Fruit fly (Drosophila melanogaster) whole organism, prepupa: ENCODE results near the gene CG3823.

Source experiments
- Blimp-1 ChIP-seq: fragments of 200-800 bp; sonication (Bioruptor generic); optimal IDR thresholded peaks from 3 replicates; lab custom pipeline; 2017; ENCODE audit warnings: missing biosample characterization, missing genetic modification characterization, mild to moderate bottlenecking, moderate library complexity, missing genetic modification reagents
- CG10631 ChIP-seq: fragments of 200-800 bp; sonication (Bioruptor generic); optimal IDR thresholded peaks from 2 replicates; lab custom pipeline; 2016; ENCODE audit warnings: missing biosample characterization, missing genetic modification characterization
- CG10669 ChIP-seq: fragments of 200-800 bp; sonication (Bioruptor generic); optimal IDR thresholded peaks from 3 replicates; lab custom pipeline; 2018; ENCODE audit warnings: missing biosample characterization, mild to moderate bottlenecking, missing genetic modification characterization, moderate library complexity
- CG11294 ChIP-seq: fragments of 200-800 bp; sonication (Bioruptor generic); IDR thresholded peaks from 2 replicates; pipeline ENCODE4 v1.3.6; 2022; ENCODE audit warnings: missing biosample characterization, missing genetic modification characterization
- CG11902 ChIP-seq: fragments of 200-800 bp; sonication (Bioruptor generic); optimal IDR thresholded peaks from 3 replicates; lab custom pipeline; 2016; ENCODE audit warnings: missing biosample characterization, missing genetic modification characterization
- CG15336 ChIP-seq: fragments of 200-800 bp; sonication (Bioruptor generic); IDR thresholded peaks from 2 replicates; pipeline ENCODE4 v1.3.6; 2022; ENCODE audit warnings: missing biosample characterization, missing genetic modification characterization
- CG1621 ChIP-seq: fragments of 200-800 bp; sonication (Bioruptor generic); optimal IDR thresholded peaks from 3 replicates; lab custom pipeline; 2018; ENCODE audit warnings: missing biosample characterization, mild to moderate bottlenecking, missing genetic modification characterization
- CG16779 ChIP-seq: fragments of 200-800 bp; sonication (Bioruptor generic); optimal IDR thresholded peaks from 3 replicates; lab custom pipeline; 2017; ENCODE audit warnings: missing biosample characterization, mild to moderate bottlenecking, missing genetic modification characterization
- CG3032 ChIP-seq: fragments of 200-800 bp; optimal IDR thresholded peaks from 2 replicates; lab custom pipeline; 2019; ENCODE audit warnings: missing biosample characterization, mild to moderate bottlenecking, missing genetic modification characterization, moderate library complexity
- CG32006 ChIP-seq: fragments of 200-800 bp; sonication (Bioruptor generic); optimal IDR thresholded peaks from 3 replicates; lab custom pipeline; 2017; ENCODE audit warnings: missing biosample characterization, mild to moderate bottlenecking, missing genetic modification characterization
- CG3919 ChIP-seq: fragments of 200-800 bp; sonication (Bioruptor generic); optimal IDR thresholded peaks from 3 replicates; lab custom pipeline; 2016; ENCODE audit warnings: missing biosample characterization, missing genetic modification characterization
- CG4318 ChIP-seq: fragments of 200-800 bp; sonication (Bioruptor generic); optimal IDR thresholded peaks from 3 replicates; lab custom pipeline; 2017; ENCODE audit warnings: missing biosample characterization, mild to moderate bottlenecking, missing genetic modification characterization
- CG6163 ChIP-seq: fragments of 200-800 bp; sonication (Bioruptor generic); IDR thresholded peaks from 3 replicates; pipeline ENCODE4 v1.3.6; 2022; ENCODE audit warnings: missing biosample characterization, missing genetic modification characterization
- CG6276 ChIP-seq: fragments of 200-800 bp; sonication (Bioruptor generic); optimal IDR thresholded peaks from 2 replicates; lab custom pipeline; 2017; ENCODE audit warnings: missing biosample characterization, mild to moderate bottlenecking, missing genetic modification characterization
- CG6792 ChIP-seq: fragments of 200-800 bp; sonication (Bioruptor generic); optimal IDR thresholded peaks from 3 replicates; lab custom pipeline; 2016; ENCODE audit warnings: missing biosample characterization, missing genetic modification characterization
- CG6808 ChIP-seq: fragments of 200-800 bp; sonication (Bioruptor generic); optimal IDR thresholded peaks from 3 replicates; lab custom pipeline; 2017; ENCODE audit warnings: missing biosample characterization, missing genetic modification characterization, mild to moderate bottlenecking, moderate library complexity, missing genetic modification reagents
- CG6854 ChIP-seq: fragments of 200-800 bp; sonication (Bioruptor generic); optimal IDR thresholded peaks from 2 replicates; lab custom pipeline; 2017; ENCODE audit warnings: missing biosample characterization, mild to moderate bottlenecking, missing genetic modification characterization
- CG7368 ChIP-seq: fragments of 200-800 bp; sonication (Bioruptor generic); optimal IDR thresholded peaks from 3 replicates; lab custom pipeline; 2016; ENCODE audit warnings: missing biosample characterization, missing genetic modification characterization
- CG8632 ChIP-seq: fragments of 200-800 bp; sonication (Bioruptor generic); optimal IDR thresholded peaks from 3 replicates; lab custom pipeline; 2016; ENCODE audit warnings: missing biosample characterization, missing genetic modification characterization
- CG9139 ChIP-seq: fragments of 200-800 bp; sonication (Bioruptor generic); optimal IDR thresholded peaks from 3 replicates; lab custom pipeline; 2017; ENCODE audit warnings: missing biosample characterization, mild to moderate bottlenecking, missing genetic modification characterization
- Eip75B ChIP-seq: fragments of 200-800 bp; sonication (Bioruptor generic); optimal IDR thresholded peaks from 3 replicates; lab custom pipeline; 2016; ENCODE audit warnings: missing biosample characterization, missing genetic modification characterization
- Eip78C ChIP-seq: fragments of 200-800 bp; sonication (Bioruptor generic); peaks from one replicate; lab custom pipeline; 2016; ENCODE audit warnings: missing biosample characterization, missing genetic modification characterization
- Eip93F ChIP-seq: fragments of 200-800 bp; sonication (Bioruptor generic); optimal IDR thresholded peaks from 2 replicates; lab custom pipeline; 2016; ENCODE audit warnings: missing biosample characterization, mild to moderate bottlenecking, missing genetic modification characterization
- Ets21C ChIP-seq: fragments of 200-800 bp; sonication (Bioruptor generic); optimal IDR thresholded peaks from 3 replicates; lab custom pipeline; 2016; ENCODE audit warnings: missing biosample characterization, missing genetic modification characterization
- Ets96B ChIP-seq: fragments of 200-800 bp; optimal IDR thresholded peaks from 2 replicates; lab custom pipeline; 2019; ENCODE audit warnings: missing biosample characterization, mild to moderate bottlenecking, missing genetic modification characterization, moderate library complexity
- Gug ChIP-seq: fragments of 200-800 bp; sonication (Bioruptor generic); IDR thresholded peaks from 2 replicates; pipeline ENCODE4 v1.3.6; 2022; ENCODE audit warnings: missing biosample characterization, missing genetic modification characterization
- Hr38 ChIP-seq: sonication (Bioruptor generic); optimal IDR thresholded peaks from 2 replicates; lab custom pipeline; 2016; ENCODE audit warnings: missing biosample characterization, missing genetic modification characterization
- Hr39 ChIP-seq: fragments of 200-800 bp; sonication (Bioruptor generic); optimal IDR thresholded peaks from 2 replicates; lab custom pipeline; 2016; ENCODE audit warnings: missing biosample characterization, missing genetic modification characterization
- Hr4 ChIP-seq: fragments of 200-800 bp; sonication (Bioruptor generic); optimal IDR thresholded peaks from 3 replicates; lab custom pipeline; 2016; ENCODE audit warnings: missing biosample characterization, missing genetic modification characterization
- Lpt ChIP-seq: fragments of 200-800 bp; sonication (Bioruptor generic); optimal IDR thresholded peaks from 3 replicates; lab custom pipeline; 2016; ENCODE audit warnings: missing biosample characterization, missing genetic modification characterization
- Met ChIP-seq: fragments of 200-800 bp; sonication (Bioruptor generic); optimal IDR thresholded peaks from 3 replicates; lab custom pipeline; 2016; ENCODE audit warnings: missing biosample characterization, missing genetic modification characterization
- OdsH ChIP-seq: fragments of 200-800 bp; sonication (Bioruptor generic); optimal IDR thresholded peaks from 3 replicates; lab custom pipeline; 2016; ENCODE audit warnings: missing biosample characterization, missing genetic modification characterization
- Smox ChIP-seq: fragments of 200-800 bp; sonication (Bioruptor generic); optimal IDR thresholded peaks from 3 replicates; lab custom pipeline; 2016; ENCODE audit warnings: missing biosample characterization, missing genetic modification characterization
- Sox102F ChIP-seq: fragments of 200-800 bp; sonication (Bioruptor generic); optimal IDR thresholded peaks from 2 replicates; lab custom pipeline; 2016; ENCODE audit warnings: missing biosample characterization, mild to moderate bottlenecking, missing genetic modification characterization
- Sox14 ChIP-seq: fragments of 200-800 bp; sonication (Bioruptor generic); optimal IDR thresholded peaks from 3 replicates; lab custom pipeline; 2016; ENCODE audit warnings: missing biosample characterization, missing genetic modification characterization
- achi ChIP-seq: fragments of 200-800 bp; sonication (Bioruptor generic); optimal IDR thresholded peaks from 3 replicates; lab custom pipeline; 2016; ENCODE audit warnings: missing biosample characterization, missing genetic modification characterization
- acj6 ChIP-seq: fragments of 200-800 bp; sonication (Bioruptor generic); optimal IDR thresholded peaks from 3 replicates; lab custom pipeline; 2016; ENCODE audit warnings: missing biosample characterization, missing genetic modification characterization
- cyc ChIP-seq: fragments of 200-800 bp; sonication (Bioruptor generic); optimal IDR thresholded peaks from 3 replicates; lab custom pipeline; 2016; ENCODE audit warnings: missing biosample characterization, missing genetic modification characterization
- dac ChIP-seq: fragments of 200-800 bp; sonication (Bioruptor generic); optimal IDR thresholded peaks from 2 replicates; lab custom pipeline; 2017; ENCODE audit warnings: missing biosample characterization, mild to moderate bottlenecking, missing genetic modification characterization
- dsx ChIP-seq: fragments of 200-800 bp; optimal IDR thresholded peaks from 3 replicates; lab custom pipeline; 2019; ENCODE audit warnings: missing biosample characterization, mild to moderate bottlenecking, missing genetic modification characterization, moderate library complexity; ENCODE audit not compliant: poor library complexity, severe bottlenecking
- eg ChIP-seq: fragments of 200-800 bp; sonication (Bioruptor generic); IDR thresholded peaks from 3 replicates; pipeline ENCODE4 v1.3.6; 2022; ENCODE audit warnings: missing biosample characterization, missing genetic modification characterization
- esn ChIP-seq: fragments of 200-800 bp; sonication (Bioruptor generic); optimal IDR thresholded peaks from 2 replicates; lab custom pipeline; 2016; ENCODE audit warnings: missing biosample characterization, mild to moderate bottlenecking, missing genetic modification characterization, moderate library complexity
- fd59A ChIP-seq: fragments of 200-800 bp; sonication (Bioruptor generic); optimal IDR thresholded peaks from 2 replicates; lab custom pipeline; 2017; ENCODE audit warnings: missing biosample characterization, mild to moderate bottlenecking, missing genetic modification characterization, missing genetic modification reagents
- fd85E ChIP-seq: fragments of 200-800 bp; sonication (Bioruptor generic); optimal IDR thresholded peaks from 3 replicates; lab custom pipeline; 2016; ENCODE audit warnings: missing biosample characterization, missing genetic modification characterization
- net ChIP-seq: fragments of 200-800 bp; sonication (Bioruptor generic); optimal IDR thresholded peaks from 3 replicates; lab custom pipeline; 2016; ENCODE audit warnings: missing biosample characterization, missing genetic modification characterization
- pdm3 ChIP-seq: fragments of 200-800 bp; sonication (Bioruptor generic); optimal IDR thresholded peaks from 3 replicates; lab custom pipeline; 2016; ENCODE audit warnings: missing biosample characterization, missing genetic modification characterization
- salr ChIP-seq, 2 experiments: fragments of 200-800 bp; sonication (Bioruptor generic); optimal IDR thresholded peaks; 3 replicates each; lab custom pipeline; 2016 to 2018; ENCODE audit warnings: missing biosample characterization in 2 of 2, missing genetic modification characterization in 2 of 2, mild to moderate bottlenecking in 1 of 2
- spab ChIP-seq: fragments of 200-800 bp; sonication (Bioruptor generic); optimal IDR thresholded peaks from 2 replicates; lab custom pipeline; 2017; ENCODE audit warnings: missing biosample characterization, mild to moderate bottlenecking, missing genetic modification characterization, missing genetic modification reagents
- ss ChIP-seq, 2 experiments: fragments of 200-800 bp; sonication (Bioruptor generic); optimal IDR thresholded peaks; 2 replicates in 1 of 2; 3 replicates in 1 of 2; lab custom pipeline; 2017 to 2018; ENCODE audit warnings: mild to moderate bottlenecking in 2 of 2, missing biosample characterization in 2 of 2, missing genetic modification characterization in 2 of 2, moderate library complexity in 1 of 2
- svp ChIP-seq: fragments of 200-800 bp; sonication (Bioruptor generic); peaks from one replicate; lab custom pipeline; 2016; ENCODE audit warnings: missing biosample characterization, missing genetic modification characterization
- topi ChIP-seq: fragments of 200-800 bp; sonication (Bioruptor generic); optimal IDR thresholded peaks from 3 replicates; lab custom pipeline; 2016; ENCODE audit warnings: missing biosample characterization, missing genetic modification characterization
- vri ChIP-seq: fragments of 200-800 bp; sonication (Bioruptor generic); optimal IDR thresholded peaks from 3 replicates; lab custom pipeline; 2016; ENCODE audit warnings: missing biosample characterization, mild to moderate bottlenecking, missing genetic modification characterization

CG3823 gene

dm6 chrX:6263614-6264130 lies 40.1 kb upstream of the CG3823 start:
- TF ChIP-seq CG4318 (peak; percentile 11), Hr39 (GFP tag; lab: Kevin White, UChicago) (no peak), CG9139 (GFP tag; lab: Kevin White, UChicago) (no peak), Blimp-1 (GFP tag; lab: Kevin White, UChicago) (no peak), salr (GFP tag; optimal IDR thresholded peaks at IDR 0.05; lab: Kevin White, UChicago) (peak in 1 of 2 experiments; percentile 25), CG7368 (GFP tag; lab: Kevin White, UChicago) (no peak), CG11294 (no peak), svp (GFP tag; lab: Kevin White, UChicago) (peak; percentile 68), CG10631 (GFP tag; lab: Kevin White, UChicago) (no peak), acj6 (GFP tag; lab: Kevin White, UChicago) (peak; percentile 21), Eip78C (peak; percentile 88), fd85E (GFP tag; lab: Kevin White, UChicago) (no peak), OdsH (peak; percentile 22), dac (GFP tag; lab: Kevin White, UChicago) (peak; percentile 55), achi (GFP tag; lab: Kevin White, UChicago) (peak; percentile 37), Ets96B (tag; lab: Kevin White, UChicago) (peak; percentile 36), Gug (GFP tag; lab: Robert Waterston, UW) (no peak), Met (peak; percentile 5), CG6792 (GFP tag; lab: Kevin White, UChicago) (peak; percentile 8), fd59A (peak; percentile 18), CG3919 (GFP tag; lab: Kevin White, UChicago) (peak; percentile 19), Eip75B (peak; percentile 16), spab (no peak), ss (GFP tag; optimal IDR thresholded peaks at IDR 0.05; lab: Kevin White, UChicago) (peak in 1 of 2 experiments; percentile 10), CG11902 (GFP tag; lab: Kevin White, UChicago) (no peak), Hr38 (no peak), pdm3 (GFP tag; lab: Kevin White, UChicago) (peak; percentile 52), CG32006 (GFP tag; lab: Kevin White, UChicago) (peak; percentile 77), dsx (GFP tag; lab: Kevin White, UChicago) (peak; percentile 1), CG6808 (GFP tag; lab: Kevin White, UChicago) (peak; percentile 22), Lpt (GFP tag; lab: Kevin White, UChicago) (peak; percentile 24), Eip93F (no peak), topi (GFP tag; lab: Kevin White, UChicago) (peak; percentile 38), vri (GFP tag; lab: Kevin White, UChicago) (no peak), CG10669 (GFP tag; lab: Kevin White, UChicago) (peak; percentile 21), CG3032 (tag; lab: Kevin White, UChicago) (peak; percentile 5), CG15336 (GFP tag; lab: Robert Waterston, UW) (peak; percentile 77), eg (peak; percentile 53; the same call in 2 of the 3 replicates), CG1621 (tag; lab: Kevin White, UChicago) (no peak), Hr4 (GFP tag; lab: Kevin White, UChicago) (peak; percentile 67), CG8632 (GFP tag; lab: Kevin White, UChicago) (no peak), Smox (GFP tag; lab: Kevin White, UChicago) (no peak), CG6854 (no peak), esn (GFP tag; lab: Kevin White, UChicago) (no peak), Sox14 (GFP tag; lab: Kevin White, UChicago) (peak; percentile 19), CG16779 (tag; lab: Kevin White, UChicago) (no peak), net (peak; percentile 43), Ets21C (GFP tag; lab: Kevin White, UChicago) (no peak), cyc (GFP tag; lab: Kevin White, UChicago) (no peak), CG6163 (GFP tag; lab: Robert Waterston, UW) (no peak), CG6276 (peak; percentile 79), Sox102F (no peak)
